Fruit fly (Drosophila melanogaster): ENCODE results near the gene CG12991.

Gene CG12991

dm6 chrX:17579782-17580451, at the start of gene CG12991 (continued):
- TF ChIP-seq CG7963 (GFP tag; IDR thresholded peaks at IDR 0.05; ENCODE audit: partially characterized antibody) (no peak), CG17361 (GFP tag; IDR thresholded peaks at IDR 0.05) (no peak), C15 (GFP tag; IDR thresholded peaks at IDR 0.05) (0 out of 3 replicates have a peak, but pooled peaks have one; percentile 36), CG10366 (GFP tag; IDR thresholded peaks at IDR 0.05) (no peak), Fer3 (tag; optimal IDR thresholded peaks at IDR 0.05) (peak; percentile 30), tna (GFP tag; IDR thresholded peaks at IDR 0.05; ENCODE audit: partially characterized antibody) (no peak), zen (tag; optimal IDR thresholded peaks at IDR 0.05) (no peak), az2 (GFP tag; optimal IDR thresholded peaks at IDR 0.05) (no peak), wdn (GFP tag; IDR thresholded peaks at IDR 0.05) (no peak), CG12236 (GFP tag; optimal IDR thresholded peaks at IDR 0.05) (no peak), nmo (GFP tag; optimal IDR thresholded peaks at IDR 0.05) (no peak), vvl (GFP tag; IDR thresholded peaks at IDR 0.05) (peak; percentile 26; the same call in 1 of the 2 replicates), tin (GFP tag; optimal IDR thresholded peaks at IDR 0.05) (no peak), slp2 (GFP tag; optimal IDR thresholded peaks at IDR 0.05) (no peak), CG3726 (GFP tag; IDR thresholded peaks at IDR 0.05) (no peak), ftz-f1 (GFP tag; optimal IDR thresholded peaks at IDR 0.05) (no peak), CG7987 (GFP tag; optimal IDR thresholded peaks at IDR 0.05) (no peak), hth (optimal IDR thresholded peaks at IDR 0.05) (no peak), peb (GFP tag; IDR thresholded peaks at IDR 0.05) (no peak), fd3F (GFP tag; optimal IDR thresholded peaks at IDR 0.05) (no peak), CG12299 (tag; optimal IDR thresholded peaks at IDR 0.05) (no peak), CG1792 (GFP tag; optimal IDR thresholded peaks at IDR 0.05) (no peak), BtbVII (GFP tag; optimal IDR thresholded peaks at IDR 0.05) (no peak), br (optimal IDR thresholded peaks at IDR 0.05) (no peak), toy (GFP tag; IDR thresholded peaks at IDR 0.05) (no peak), B-H1 (GFP tag; IDR thresholded peaks at IDR 0.05) (no peak; the same call in 2 of the 3 replicates), jing (GFP tag; optimal IDR thresholded peaks at IDR 0.05) (no peak), tup (GFP tag; optimal IDR thresholded peaks at IDR 0.05) (no peak), sima (GFP tag; optimal IDR thresholded peaks at IDR 0.05) (no peak), gsb-n (tag; optimal IDR thresholded peaks at IDR 0.05) (no peak), slbo (GFP tag; IDR thresholded peaks at IDR 0.05) (peak; percentile 38; the same call in 1 of the 2 replicates), CG11723 (GFP tag; optimal IDR thresholded peaks at IDR 0.05) (no peak), CG31224 (GFP tag; IDR thresholded peaks at IDR 0.05) (no peak), knrl (GFP tag; IDR thresholded peaks at IDR 0.05; ENCODE audit: partially characterized antibody) (no peak), fd96Cb (tag; optimal IDR thresholded peaks at IDR 0.05) (no peak), CG6765 (GFP tag; optimal IDR thresholded peaks at IDR 0.05) (peak; percentile 47), Poxn (GFP tag; IDR thresholded peaks at IDR 0.05) (no peak), CG11695 (GFP tag; IDR thresholded peaks at IDR 0.05) (peak; percentile 81), CG9727 (GFP tag; optimal IDR thresholded peaks at IDR 0.05) (no peak), insv (GFP tag; optimal IDR thresholded peaks at IDR 0.05) (no peak), ato (GFP tag; IDR thresholded peaks at IDR 0.05; ENCODE audit: partially characterized antibody) (no peak), wek (GFP tag; optimal IDR thresholded peaks at IDR 0.05) (no peak), CG34224 (GFP tag; IDR thresholded peaks at IDR 0.05; ENCODE audit: partially characterized antibody) (no peak), HmgZ (tag; optimal IDR thresholded peaks at IDR 0.05) (peak; percentile 21), Adf1 (GFP tag; IDR thresholded peaks at IDR 0.05) (no peak; the same call in 1 of the 2 replicates), Eip74EF (GFP tag; optimal IDR thresholded peaks at IDR 0.05) (no peak), bbx (GFP tag; IDR thresholded peaks at IDR 0.05; ENCODE audit: partially characterized antibody) (no peak), CG14014 (GFP tag; IDR thresholded peaks at IDR 0.05) (no peak), ab (GFP tag; optimal IDR thresholded peaks at IDR 0.05) (no peak), zfh2 (GFP tag; optimal IDR thresholded peaks at IDR 0.05) (peak; percentile 19), CG15269 (tag; optimal IDR thresholded peaks at IDR 0.05) (peak; percentile 30)

All from whole organism, embryonic.